Worm (Caenorhabditis elegans): ENCODE results near the gene Y55B1BR.6.

Y55B1BR.6 gene

DNA sequence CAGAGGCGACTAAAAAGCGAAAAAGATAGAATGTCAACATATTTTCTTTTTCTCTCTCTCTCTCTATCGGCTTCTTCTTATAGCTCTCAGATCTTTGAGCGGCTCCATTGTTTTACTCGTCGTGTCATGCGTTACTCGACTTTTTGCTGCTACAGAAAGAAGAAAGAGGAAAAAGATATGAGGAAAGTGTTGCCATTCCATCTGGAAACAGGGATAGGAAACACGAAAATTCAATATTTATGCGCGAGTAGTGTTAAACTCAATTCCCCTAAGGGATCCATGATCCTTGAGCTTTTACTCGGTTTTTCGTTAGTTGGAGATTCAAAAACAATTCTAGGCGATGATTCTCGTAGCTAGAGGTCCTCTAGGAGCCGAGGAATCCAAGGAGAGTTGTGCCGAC is 7.8 kb downstream of the Y55B1BR.6 start:
- peak in 1 of 2 experiments; percentile 58 for TF ChIP-seq unc-62 (GFP tag; optimal IDR thresholded peaks at IDR 0.05 in 1 of 2)
- no peak for TF ChIP-seq unc-62 (tag; optimal IDR thresholded peaks at IDR 0.05)
- TF ChIP-seq unc-130 (GFP tag; optimal IDR thresholded peaks at IDR 0.05) = no peak

DNA sequence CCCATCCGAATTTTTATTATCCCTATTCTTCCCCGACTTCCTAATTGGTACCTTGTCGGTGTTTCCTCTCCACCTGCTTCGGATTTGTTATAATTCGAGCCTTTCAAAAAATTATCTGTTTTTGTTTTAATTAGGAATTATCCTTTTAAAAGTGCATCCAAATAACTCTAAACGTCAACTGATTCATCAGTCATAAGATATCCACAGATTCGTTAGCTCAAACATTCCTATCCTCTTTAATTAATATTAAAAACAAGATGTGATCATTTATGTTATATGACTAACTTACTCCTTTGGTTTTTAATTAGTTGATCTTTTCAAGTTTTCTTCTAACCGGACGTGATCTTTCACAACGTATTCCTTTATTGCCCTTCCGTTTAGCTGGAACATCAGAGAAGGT is 16.8 kb downstream of the Y55B1BR.6 start:
- TF ChIP-seq lin-15B (tag; optimal IDR thresholded peaks at IDR 0.05) = no peak
- no peak for TF ChIP-seq D1046.2 (GFP tag; IDR thresholded peaks at IDR 0.05)
- TF ChIP-seq hlh-11 (tag; optimal IDR thresholded peaks at IDR 0.05) = no peak
- no peak for TF ChIP-seq attf-4 (tag; optimal IDR thresholded peaks at IDR 0.05)
- no peak for TF ChIP-seq nhr-237 (tag; optimal IDR thresholded peaks at IDR 0.05)
- no peak for TF ChIP-seq nhr-28 (tag; optimal IDR thresholded peaks at IDR 0.05)
- no peak for TF ChIP-seq spr-1 (tag; optimal IDR thresholded peaks at IDR 0.05)
- no peak for TF ChIP-seq nhr-111 (GFP tag; optimal IDR thresholded peaks at IDR 0.05)
- TF ChIP-seq ceh-28 (tag; optimal IDR thresholded peaks at IDR 0.05) = no peak
- TF ChIP-seq ceh-44 (GFP tag; IDR thresholded peaks at IDR 0.05) = no peak
- no peak for TF ChIP-seq skn-1 (tag; optimal IDR thresholded peaks at IDR 0.05)
- no peak for TF ChIP-seq hlh-30 (tag; optimal IDR thresholded peaks at IDR 0.05; ENCODE audit: insufficient read depth)
- no peak for TF ChIP-seq set-16 (GFP tag; IDR thresholded peaks at IDR 0.05)
- no peak for TF ChIP-seq lin-13 (GFP tag; optimal IDR thresholded peaks at IDR 0.05)
- no peak for TF ChIP-seq zip-11 (GFP tag; IDR thresholded peaks at IDR 0.05)

DNA sequence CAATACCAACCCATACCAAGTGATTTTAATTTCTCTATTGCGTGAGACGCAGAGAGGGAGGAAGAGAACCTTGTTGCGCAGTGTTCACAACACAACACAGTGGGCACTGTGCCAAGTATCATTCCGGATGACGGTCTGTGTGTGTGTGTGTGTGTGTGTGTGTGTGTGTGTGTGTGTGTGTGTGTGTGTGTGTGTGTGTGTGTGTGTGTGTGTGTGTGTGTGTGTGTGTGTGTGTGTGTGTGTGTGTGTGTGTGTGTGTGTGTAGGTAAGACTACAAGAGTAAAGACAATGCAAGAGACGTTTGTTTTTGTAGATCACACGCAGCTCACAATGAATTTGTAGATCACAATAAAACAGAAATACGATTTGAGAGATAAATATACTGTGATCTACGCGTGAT is 18.1 kb downstream of the Y55B1BR.6 start:
- 0 out of 2 replicates have a peak, but pooled peaks have one; percentile 12 for TF ChIP-seq hmg-1.1 (GFP tag; IDR thresholded peaks at IDR 0.05)
- peak; percentile 4 for TF ChIP-seq mxl-3 (GFP tag; optimal IDR thresholded peaks at IDR 0.05)

DNA sequence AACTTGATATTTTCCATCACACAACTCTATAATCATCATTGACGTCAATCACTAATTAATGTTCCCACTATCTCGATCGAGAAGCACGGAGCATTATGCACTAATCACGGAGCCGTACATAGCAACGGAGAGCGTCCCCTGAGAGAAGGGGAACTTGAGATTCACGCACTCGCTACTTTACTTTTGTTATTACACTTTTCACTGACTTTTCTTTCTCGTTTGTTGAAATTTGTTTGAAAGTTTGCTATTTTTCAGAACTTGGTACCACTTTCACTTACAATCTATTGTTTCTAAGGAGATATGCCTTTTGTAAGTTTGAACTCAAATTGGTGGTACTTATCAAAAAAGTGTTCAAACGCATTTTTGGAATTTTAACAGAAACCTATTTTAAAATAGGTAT is 19.5 kb downstream of the Y55B1BR.6 start, which contains the start of gene Y55B1BR.8:
Gene Y55B1BR.8, plus strand, starts transcription at position 301 of the 400 bp plus-strand sequence.
- no peak for TF ChIP-seq php-3 (GFP tag; IDR thresholded peaks at IDR 0.05)
- no peak for TF ChIP-seq nhr-102 (tag; optimal IDR thresholded peaks at IDR 0.05)
- TF ChIP-seq daf-16 (GFP tag; optimal IDR thresholded peaks at IDR 0.05) = no peak
- no peak for TF ChIP-seq daf-16 (tag; optimal IDR thresholded peaks at IDR 0.05)
- no peak for TF ChIP-seq tag-97 (GFP tag; IDR thresholded peaks at IDR 0.05)
- no peak for TF ChIP-seq mes-2 (tag; optimal IDR thresholded peaks at IDR 0.05; ENCODE audit: poor library complexity, severe bottlenecking)
- TF ChIP-seq nhr-10 (tag; optimal IDR thresholded peaks at IDR 0.05) = no peak
- TF ChIP-seq hmg-1.1 (GFP tag; IDR thresholded peaks at IDR 0.05) = no peak
- no peak for TF ChIP-seq nhr-76 (tag; optimal IDR thresholded peaks at IDR 0.05)
- no peak for TF ChIP-seq lin-1 (GFP tag; IDR thresholded peaks at IDR 0.05)
- TF ChIP-seq snpc-1.2 (GFP tag; IDR thresholded peaks at IDR 0.05) = no peak
- TF ChIP-seq Y5F2A.4 (GFP tag; optimal IDR thresholded peaks at IDR 0.05) = no peak
- TF ChIP-seq spr-1 (tag; optimal IDR thresholded peaks at IDR 0.05) = no peak
- no peak for TF ChIP-seq T26A8.4 (GFP tag; IDR thresholded peaks at IDR 0.05)
- no peak for TF ChIP-seq pqm-1 (tag; optimal IDR thresholded peaks at IDR 0.05)
- no peak for TF ChIP-seq unc-130 (GFP tag; optimal IDR thresholded peaks at IDR 0.05)
- no peak for TF ChIP-seq ZK337.2 (GFP tag; IDR thresholded peaks at IDR 0.05)
- no peak for TF ChIP-seq lin-39 (tag; optimal IDR thresholded peaks at IDR 0.05)
- no peak for TF ChIP-seq lin-29 (GFP tag; IDR thresholded peaks at IDR 0.05)
- TF ChIP-seq spr-3 (GFP tag; optimal IDR thresholded peaks at IDR 0.05) = no peak

DNA sequence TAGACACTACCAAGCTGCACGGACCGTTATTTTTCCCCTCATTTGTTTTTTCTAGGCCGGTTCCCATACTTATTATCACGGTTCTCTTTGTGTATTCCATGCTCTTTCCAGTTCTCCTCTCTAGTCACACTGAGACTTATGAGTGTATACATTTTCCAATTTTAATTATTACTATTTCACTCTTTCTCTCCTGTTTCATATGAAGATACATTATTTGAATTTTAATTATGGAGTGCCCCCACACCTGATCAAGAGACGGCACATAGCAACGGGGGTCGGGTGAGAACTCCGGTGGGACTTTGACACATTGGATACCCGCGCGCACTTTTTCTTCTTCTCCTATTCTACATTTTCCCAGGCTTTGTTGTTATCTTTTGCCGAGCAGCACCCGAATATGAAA is 23.7 kb downstream of the Y55B1BR.6 start, which contains the start of gene affl-1:
Gene affl-1, plus strand, starts transcription at position 301 of the 400 bp plus-strand sequence.
- TF ChIP-seq attf-4 (tag; optimal IDR thresholded peaks at IDR 0.05) (no peak), unc-62 (GFP tag; optimal IDR thresholded peaks at IDR 0.05 in 1 of 2) (no peak), unc-62 (tag; optimal IDR thresholded peaks at IDR 0.05) (no peak), set-16 (GFP tag; IDR thresholded peaks at IDR 0.05) (no peak), nhr-6 (tag; optimal IDR thresholded peaks at IDR 0.05) (no peak), ZK337.2 (GFP tag; IDR thresholded peaks at IDR 0.05) (no peak), cey-2 (tag; optimal IDR thresholded peaks at IDR 0.05; ENCODE audit: borderline replicate concordance, insufficient read depth) (no peak)

All from whole organism, L4 larva.